Fruit fly (Drosophila melanogaster) whole organism, embryonic: ENCODE measurements around the gene Jhbp5.

Experiments
- ATbp ChIP-seq: fragments of 200-800 bp; sonication (Bioruptor generic); optimal IDR thresholded peaks from 2 replicates; lab custom pipeline; 2017; ENCODE audit warnings: missing biosample characterization, mild to moderate bottlenecking, missing genetic modification characterization, missing genetic modification reagents
- Aef1 ChIP-seq: fragments of 200-800 bp; sonication (Bioruptor generic); IDR thresholded peaks from 3 replicates; pipeline ENCODE4 v1.3.6; 2022; ENCODE audit warnings: missing biosample characterization, missing genetic modification characterization
- B-H1 ChIP-seq: fragments of 200-800 bp; sonication (Bioruptor generic); IDR thresholded peaks from 3 replicates; pipeline ENCODE4 v1.3.6; 2022; ENCODE audit warnings: missing biosample characterization, missing genetic modification characterization
- Bgb ChIP-seq: fragments of 200-800 bp; sonication (Bioruptor generic); IDR thresholded peaks from 2 replicates; pipeline ENCODE4 v1.3.6; 2022; ENCODE audit warnings: missing biosample characterization, missing genetic modification characterization; ENCODE audit not compliant: partially characterized antibody
- CG10209 ChIP-seq: fragments of 200-800 bp; sonication (Bioruptor generic); optimal IDR thresholded peaks from 3 replicates; lab custom pipeline; 2017; ENCODE audit warnings: missing biosample characterization, mild to moderate bottlenecking, missing genetic modification characterization, missing genetic modification reagents
- CG10274 ChIP-seq: fragments of 200-800 bp; sonication (Bioruptor generic); optimal IDR thresholded peaks from 3 replicates; lab custom pipeline; 2017; ENCODE audit warnings: missing biosample characterization, mild to moderate bottlenecking, missing genetic modification characterization
- CG12104 ChIP-seq: fragments of 200-800 bp; sonication (Bioruptor generic); optimal IDR thresholded peaks from 3 replicates; lab custom pipeline; 2016; ENCODE audit warnings: missing biosample characterization, missing genetic modification characterization
- CG12299 ChIP-seq: fragments of 200-800 bp; sonication (Bioruptor generic); optimal IDR thresholded peaks from 2 replicates; lab custom pipeline; 2018; ENCODE audit warnings: missing biosample characterization, mild to moderate bottlenecking, missing genetic modification characterization
- CG13624 ChIP-seq: fragments of 200-800 bp; sonication (Bioruptor generic); optimal IDR thresholded peaks from 2 replicates; lab custom pipeline; 2016; ENCODE audit warnings: missing biosample characterization, missing genetic modification characterization
- CG17912 ChIP-seq: fragments of 200-800 bp; sonication (Bioruptor generic); optimal IDR thresholded peaks from 2 replicates; lab custom pipeline; 2018; ENCODE audit warnings: missing biosample characterization, mild to moderate bottlenecking, missing genetic modification characterization
- CG18476 ChIP-seq: fragments of 200-800 bp; sonication (Bioruptor generic); optimal IDR thresholded peaks from 2 replicates; lab custom pipeline; 2016; ENCODE audit warnings: missing biosample characterization, mild to moderate bottlenecking, missing genetic modification characterization
- CG2129 ChIP-seq: fragments of 200-800 bp; sonication (Bioruptor generic); IDR thresholded peaks from 2 replicates; pipeline ENCODE4 v1.3.6; 2022; ENCODE audit warnings: missing biosample characterization, missing genetic modification characterization; ENCODE audit not compliant: partially characterized antibody
- CG2199 ChIP-seq: fragments of 200-800 bp; sonication (Bioruptor generic); IDR thresholded peaks from 3 replicates; pipeline ENCODE4 v1.3.6; 2022; ENCODE audit warnings: missing biosample characterization, missing genetic modification characterization
- CG2712 ChIP-seq: fragments of 200-800 bp; optimal IDR thresholded peaks from 3 replicates; lab custom pipeline; 2019; ENCODE audit warnings: missing biosample characterization, mild to moderate bottlenecking, missing genetic modification characterization, moderate library complexity
- CG32767 ChIP-seq: fragments of 200-800 bp; sonication (Bioruptor generic); IDR thresholded peaks from 2 replicates; pipeline ENCODE4 v1.3.6; 2022; ENCODE audit warnings: missing biosample characterization, missing genetic modification characterization
- CG32772 ChIP-seq: fragments of 200-800 bp; sonication (Bioruptor generic); IDR thresholded peaks from 2 replicates; pipeline ENCODE4 v1.3.6; 2022; ENCODE audit warnings: missing biosample characterization, missing genetic modification characterization
- CG4707 ChIP-seq: fragments of 200-800 bp; sonication (Bioruptor generic); optimal IDR thresholded peaks from 2 replicates; lab custom pipeline; 2018; ENCODE audit warnings: missing biosample characterization, mild to moderate bottlenecking, missing genetic modification characterization, moderate library complexity
- CG7928 ChIP-seq: fragments of 200-800 bp; sonication (Bioruptor generic); optimal IDR thresholded peaks from 2 replicates; lab custom pipeline; 2017; ENCODE audit warnings: missing biosample characterization, mild to moderate bottlenecking, missing genetic modification characterization
- CoRest ChIP-seq: fragments of 200-800 bp; sonication (Bioruptor generic); optimal IDR thresholded peaks from 3 replicates; lab custom pipeline; 2018; ENCODE audit warnings: missing biosample characterization, mild to moderate bottlenecking, missing genetic modification characterization, moderate library complexity
- Dbx ChIP-seq: fragments of 200-800 bp; sonication (Bioruptor generic); IDR thresholded peaks from 3 replicates; pipeline ENCODE4 v1.3.6; 2022; ENCODE audit warnings: missing biosample characterization, missing genetic modification characterization
- Dek ChIP-seq: fragments of 200-800 bp; sonication (Bioruptor generic); optimal IDR thresholded peaks from 3 replicates; lab custom pipeline; 2019; ENCODE audit warnings: missing biosample characterization, mild to moderate bottlenecking, missing genetic modification characterization, moderate library complexity
- Dref ChIP-seq: fragments of 200-800 bp; sonication (Bioruptor generic); IDR thresholded peaks from 2 replicates; pipeline ENCODE4 v1.3.6; 2022; ENCODE audit warnings: missing biosample characterization, missing genetic modification characterization
- Elba2 ChIP-seq: fragments of 200-800 bp; sonication (Bioruptor generic); optimal IDR thresholded peaks from 3 replicates; lab custom pipeline; 2016; ENCODE audit warnings: missing biosample characterization, missing genetic modification characterization
- HHEX ChIP-seq: fragments of 200-800 bp; sonication (Bioruptor generic); optimal IDR thresholded peaks from 3 replicates; lab custom pipeline; 2017; ENCODE audit warnings: missing biosample characterization, mild to moderate bottlenecking, missing genetic modification characterization, missing genetic modification reagents
- NC2α ChIP-seq: fragments of 200-800 bp; sonication (Bioruptor generic); optimal IDR thresholded peaks from 2 replicates; lab custom pipeline; 2016; ENCODE audit warnings: missing biosample characterization, missing genetic modification characterization
- NK7.1 ChIP-seq: fragments of 200-800 bp; sonication (Bioruptor generic); optimal IDR thresholded peaks from 3 replicates; lab custom pipeline; 2016; ENCODE audit warnings: missing biosample characterization, missing genetic modification characterization
- YL-1 ChIP-seq: fragments of 200-800 bp; sonication (Bioruptor generic); optimal IDR thresholded peaks from 3 replicates; lab custom pipeline; 2017; ENCODE audit warnings: missing biosample characterization, mild to moderate bottlenecking, missing genetic modification characterization
- aop ChIP-seq: fragments of 200-800 bp; sonication (Bioruptor generic); IDR thresholded peaks from 2 replicates; pipeline ENCODE4 v1.3.6; 2022; ENCODE audit warnings: missing biosample characterization, missing genetic modification characterization
- crc ChIP-seq: fragments of 200-800 bp; sonication (Bioruptor generic); optimal IDR thresholded peaks from 2 replicates; lab custom pipeline; 2016; ENCODE audit warnings: missing biosample characterization, missing genetic modification characterization
- dm ChIP-seq: fragments of 200-800 bp; sonication (Bioruptor generic); optimal IDR thresholded peaks from 3 replicates; lab custom pipeline; 2016; ENCODE audit warnings: missing biosample characterization, missing genetic modification characterization
- dmrt99B ChIP-seq: fragments of 200-800 bp; sonication (Bioruptor generic); optimal IDR thresholded peaks from 2 replicates; lab custom pipeline; 2018; ENCODE audit warnings: missing biosample characterization, mild to moderate bottlenecking, missing genetic modification characterization, moderate library complexity
- fd96Cb ChIP-seq: fragments of 200-800 bp; sonication (Bioruptor generic); optimal IDR thresholded peaks from 2 replicates; lab custom pipeline; 2018; ENCODE audit warnings: missing biosample characterization, mild to moderate bottlenecking, missing genetic modification characterization, moderate library complexity
- gt ChIP-seq: fragments of 200-800 bp; sonication (Bioruptor generic); IDR thresholded peaks from 2 replicates; pipeline ENCODE4 v1.3.6; 2022; ENCODE audit warnings: missing biosample characterization, missing genetic modification characterization
- jing ChIP-seq: fragments of 200-800 bp; sonication (Bioruptor generic); optimal IDR thresholded peaks from 2 replicates; lab custom pipeline; 2018; ENCODE audit warnings: missing biosample characterization, mild to moderate bottlenecking, missing genetic modification characterization
- jumu ChIP-seq: fragments of 200-800 bp; sonication (Bioruptor generic); optimal IDR thresholded peaks from 3 replicates; lab custom pipeline; 2016; ENCODE audit warnings: missing biosample characterization, missing genetic modification characterization
- ken ChIP-seq: fragments of 200-800 bp; sonication (Bioruptor generic); IDR thresholded peaks from 3 replicates; pipeline ENCODE4 v1.3.6; 2022; ENCODE audit warnings: missing biosample characterization, missing genetic modification characterization
- klu ChIP-seq: fragments of 200-800 bp; sonication (Bioruptor generic); IDR thresholded peaks from 2 replicates; pipeline ENCODE4 v1.3.6; 2022; ENCODE audit warnings: missing biosample characterization, missing genetic modification characterization
- nerfin-1 ChIP-seq: fragments of 200-800 bp; sonication (Bioruptor generic); optimal IDR thresholded peaks from 3 replicates; lab custom pipeline; 2019; ENCODE audit warnings: missing biosample characterization, mild to moderate bottlenecking, missing genetic modification characterization, moderate library complexity
- nerfin-2 ChIP-seq: fragments of 200-800 bp; sonication (Bioruptor generic); IDR thresholded peaks from 2 replicates; pipeline ENCODE4 v1.3.6; 2022; ENCODE audit warnings: missing biosample characterization, missing genetic modification characterization; ENCODE audit not compliant: partially characterized antibody
- pb ChIP-seq: fragments of 200-800 bp; sonication (Bioruptor generic); optimal IDR thresholded peaks from 3 replicates; lab custom pipeline; 2016; ENCODE audit warnings: missing biosample characterization, missing genetic modification characterization
- pho ChIP-seq: fragments of 200-800 bp; sonication (Bioruptor generic); optimal IDR thresholded peaks from 2 replicates; lab custom pipeline; 2016; ENCODE audit warnings: missing biosample characterization, missing genetic modification characterization
- pros ChIP-seq: fragments of 200-800 bp; sonication (Bioruptor generic); optimal IDR thresholded peaks from 3 replicates; lab custom pipeline; 2019; ENCODE audit warnings: missing biosample characterization, mild to moderate bottlenecking, missing genetic modification characterization, moderate library complexity
- repo ChIP-seq: fragments of 200-800 bp; sonication (Bioruptor generic); optimal IDR thresholded peaks from 2 replicates; lab custom pipeline; 2016; ENCODE audit warnings: missing biosample characterization, missing genetic modification characterization
- sd ChIP-seq: fragments of 200-800 bp; sonication (Bioruptor generic); optimal IDR thresholded peaks from 3 replicates; lab custom pipeline; 2018; ENCODE audit warnings: missing biosample characterization, mild to moderate bottlenecking, missing genetic modification characterization, moderate library complexity
- slbo ChIP-seq: fragments of 200-800 bp; sonication (Bioruptor generic); IDR thresholded peaks from 2 replicates; pipeline ENCODE4 v1.3.6; 2022; ENCODE audit warnings: missing biosample characterization, missing genetic modification characterization
- slou ChIP-seq: fragments of 200-800 bp; sonication (Bioruptor generic); optimal IDR thresholded peaks from 3 replicates; lab custom pipeline; 2016; ENCODE audit warnings: missing biosample characterization, missing genetic modification characterization
- toy ChIP-seq: fragments of 200-800 bp; sonication (Bioruptor generic); IDR thresholded peaks from 2 replicates; pipeline ENCODE4 v1.3.6; 2022; ENCODE audit warnings: missing biosample characterization, missing genetic modification characterization
- vnd ChIP-seq: fragments of 200-800 bp; sonication (Bioruptor generic); IDR thresholded peaks from 3 replicates; pipeline ENCODE4 v1.3.6; 2022; ENCODE audit warnings: missing biosample characterization, missing genetic modification characterization; ENCODE audit not compliant: partially characterized antibody
- z ChIP-seq: fragments of 200-800 bp; sonication (Bioruptor generic); IDR thresholded peaks from 3 replicates; pipeline ENCODE4 v1.3.6; 2022; ENCODE audit warnings: missing biosample characterization, missing genetic modification characterization

The Jhbp5 gene

dm6 chr3R:16071689-16072580 lies 26.0 kb upstream of the Jhbp5 start (continued):
- no peak for TF ChIP-seq Dref (GFP tag; lab: Robert Waterston, UW)
- peak; percentile 76 for TF ChIP-seq CG32772
- no peak for TF ChIP-seq slou
- peak; percentile 24 for TF ChIP-seq dm (GFP tag; lab: Kevin White, UChicago)
- TF ChIP-seq repo (GFP tag; lab: Kevin White, UChicago): no peak
- TF ChIP-seq pros (GFP tag; lab: Kevin White, UChicago): peak; percentile 85
- no peak for TF ChIP-seq aop (GFP tag; lab: Robert Waterston, UW)
- no peak for TF ChIP-seq jumu
- TF ChIP-seq CG18476 (GFP tag; lab: Kevin White, UChicago): peak; percentile 62
- TF ChIP-seq CG13624 (GFP tag; lab: Kevin White, UChicago): peak; percentile 1
- peak; percentile 53 for TF ChIP-seq CG12104 (GFP tag; lab: Kevin White, UChicago)
- no peak for TF ChIP-seq YL-1 (GFP tag; lab: Kevin White, UChicago)
- TF ChIP-seq pho (GFP tag; lab: Kevin White, UChicago): no peak
- peak; percentile 9 for TF ChIP-seq sd (tag; lab: Kevin White, UChicago)
- no peak for TF ChIP-seq klu (GFP tag; lab: Robert Waterston, UW)
- no peak for TF ChIP-seq NK7.1 (GFP tag; lab: Kevin White, UChicago)
- 0 out of 3 replicates have a peak, but pooled peaks have one; percentile 53 for TF ChIP-seq z (GFP tag; lab: Robert Waterston, UW)
- no peak for TF ChIP-seq gt (GFP tag; lab: Robert Waterston, UW)
- TF ChIP-seq Dek: no peak
- peak; percentile 20 for TF ChIP-seq crc (GFP tag; lab: Kevin White, UChicago)
- no peak for TF ChIP-seq Dbx (GFP tag; lab: Robert Waterston, UW)
- no peak for TF ChIP-seq pb
- peak; percentile 59 for TF ChIP-seq dmrt99B (tag; lab: Kevin White, UChicago)
- no peak for TF ChIP-seq toy (GFP tag; lab: Robert Waterston, UW)
- peak; percentile 76 for TF ChIP-seq CG32767 (GFP tag; lab: Robert Waterston, UW)
- TF ChIP-seq CG2712 (tag; lab: Kevin White, UChicago): peak; percentile 92
- no peak for TF ChIP-seq nerfin-1 (tag; lab: Kevin White, UChicago)
- TF ChIP-seq ken (GFP tag; lab: Robert Waterston, UW): peak; percentile 42; the same call in 1 of the 3 replicates
- TF ChIP-seq Elba2 (GFP tag; lab: Kevin White, UChicago): no peak
- no peak for TF ChIP-seq CG10274 (GFP tag; lab: Kevin White, UChicago)
- peak; percentile 0 for TF ChIP-seq CG4707 (GFP tag; lab: Kevin White, UChicago)
- 0 out of 2 replicates have a peak, but pooled peaks have one; percentile 35 for TF ChIP-seq CG2129 (GFP tag; lab: Robert Waterston, UW)
- no peak for TF ChIP-seq NC2α (GFP tag; lab: Kevin White, UChicago)
- peak; percentile 89 for TF ChIP-seq CG2199 (GFP tag; lab: Robert Waterston, UW)
- no peak for TF ChIP-seq Bgb (GFP tag; lab: Robert Waterston, UW)
- peak; percentile 39 for TF ChIP-seq slbo
- no peak for TF ChIP-seq nerfin-2 (GFP tag; lab: Robert Waterston, UW)
- TF ChIP-seq CG10209 (GFP tag; lab: Kevin White, UChicago): peak; percentile 69
- peak; percentile 53 for TF ChIP-seq fd96Cb (tag; lab: Kevin White, UChicago)
- TF ChIP-seq vnd: 0 out of 3 replicates have a peak, but pooled peaks have one; percentile 20
- no peak for TF ChIP-seq jing
- no peak for TF ChIP-seq Aef1
- no peak for TF ChIP-seq CG7928 (GFP tag; lab: Kevin White, UChicago)
- TF ChIP-seq CG12299 (tag; lab: Kevin White, UChicago): no peak
- peak; percentile 55; the same call in 2 of the 3 replicates for TF ChIP-seq B-H1 (GFP tag; lab: Robert Waterston, UW)
- no peak for TF ChIP-seq HHEX
- peak; percentile 51 for TF ChIP-seq ATbp (GFP tag; lab: Kevin White, UChicago)
- peak; percentile 48 for TF ChIP-seq CoRest
- no peak for TF ChIP-seq CG17912 (GFP tag; lab: Kevin White, UChicago)
